Fruit fly (Drosophila melanogaster) whole organism, embryonic: ENCODE results near the gene CstF50.
A peak's percentile ranks its signal among the peaks of the same experiment; 100 is the strongest.

Experiments
- CG12219 ChIP-seq: fragments of 200-800 bp; sonication (Bioruptor generic); optimal IDR thresholded peaks from 3 replicates; lab custom pipeline; 2018; ENCODE audit warnings: missing biosample characterization, mild to moderate bottlenecking, missing genetic modification characterization
- CG13123 ChIP-seq: fragments of 200-800 bp; sonication (Bioruptor generic); optimal IDR thresholded peaks from 2 replicates; lab custom pipeline; 2016; ENCODE audit warnings: missing biosample characterization, missing genetic modification characterization
- CG14710 ChIP-seq: fragments of 200-800 bp; sonication (Bioruptor generic); optimal IDR thresholded peaks from 3 replicates; lab custom pipeline; 2019; ENCODE audit warnings: missing biosample characterization, mild to moderate bottlenecking, missing genetic modification characterization, moderate library complexity
- CG1529 ChIP-seq: fragments of 200-800 bp; sonication (Bioruptor generic); optimal IDR thresholded peaks from 3 replicates; lab custom pipeline; 2018; ENCODE audit warnings: missing biosample characterization, missing genetic modification characterization
- CG15696 ChIP-seq: fragments of 200-800 bp; sonication (Bioruptor generic); optimal IDR thresholded peaks from 2 replicates; lab custom pipeline; 2019; ENCODE audit warnings: missing biosample characterization, mild to moderate bottlenecking, missing genetic modification characterization, moderate library complexity
- CG16815 ChIP-seq: fragments of 200-800 bp; sonication (Bioruptor generic); optimal IDR thresholded peaks from 3 replicates; lab custom pipeline; 2017; ENCODE audit warnings: missing biosample characterization, mild to moderate bottlenecking, missing genetic modification characterization
- CG17912 ChIP-seq: fragments of 200-800 bp; sonication (Bioruptor generic); optimal IDR thresholded peaks from 2 replicates; lab custom pipeline; 2018; ENCODE audit warnings: missing biosample characterization, mild to moderate bottlenecking, missing genetic modification characterization
- CG18262 ChIP-seq: fragments of 200-800 bp; optimal IDR thresholded peaks from 3 replicates; lab custom pipeline; 2019; ENCODE audit warnings: missing biosample characterization, mild to moderate bottlenecking, missing genetic modification characterization, moderate library complexity
- CG2199 ChIP-seq: fragments of 200-800 bp; sonication (Bioruptor generic); IDR thresholded peaks from 3 replicates; pipeline ENCODE4 v1.3.6; 2022; ENCODE audit warnings: missing biosample characterization, missing genetic modification characterization
- CG2712 ChIP-seq: fragments of 200-800 bp; optimal IDR thresholded peaks from 3 replicates; lab custom pipeline; 2019; ENCODE audit warnings: missing biosample characterization, mild to moderate bottlenecking, missing genetic modification characterization, moderate library complexity
- CG30403 ChIP-seq: fragments of 200-800 bp; sonication (Bioruptor generic); optimal IDR thresholded peaks from 3 replicates; lab custom pipeline; 2016; ENCODE audit warnings: missing biosample characterization, missing genetic modification characterization
- CG30431 ChIP-seq: fragments of 200-800 bp; sonication (Bioruptor generic); optimal IDR thresholded peaks from 2 replicates; lab custom pipeline; 2017; ENCODE audit warnings: missing biosample characterization, missing genetic modification characterization
- CG33213 ChIP-seq: fragments of 200-800 bp; sonication (Bioruptor generic); optimal IDR thresholded peaks from 3 replicates; lab custom pipeline; 2016; ENCODE audit warnings: missing biosample characterization, missing genetic modification characterization
- CG4617 ChIP-seq: fragments of 200-800 bp; sonication (Bioruptor generic); optimal IDR thresholded peaks from 3 replicates; lab custom pipeline; 2016; ENCODE audit warnings: missing biosample characterization, missing genetic modification characterization, borderline replicate concordance
- CG6689 ChIP-seq: fragments of 200-800 bp; sonication (Bioruptor generic); IDR thresholded peaks from 2 replicates; pipeline ENCODE4 v1.3.6; 2022; ENCODE audit warnings: missing biosample characterization, missing genetic modification characterization
- CG6813 ChIP-seq: fragments of 200-800 bp; sonication (Bioruptor generic); optimal IDR thresholded peaks from 2 replicates; lab custom pipeline; 2017; ENCODE audit warnings: missing biosample characterization, missing genetic modification characterization, mild to moderate bottlenecking, moderate library complexity, missing genetic modification reagents
- CG7556 ChIP-seq: fragments of 200-800 bp; sonication (Bioruptor generic); optimal IDR thresholded peaks from 2 replicates; lab custom pipeline; 2017; ENCODE audit warnings: missing biosample characterization, mild to moderate bottlenecking, missing genetic modification characterization
- CG7839 ChIP-seq: fragments of 200-800 bp; sonication (Bioruptor generic); optimal IDR thresholded peaks from 3 replicates; lab custom pipeline; 2018; ENCODE audit warnings: missing biosample characterization, mild to moderate bottlenecking, missing genetic modification characterization, moderate library complexity
- CG8290 ChIP-seq, 3 experiments: fragments of 200-800 bp; sonication (Bioruptor generic); optimal IDR thresholded peaks; 2 replicates each; lab custom pipeline; 2016 to 2019; ENCODE audit warnings: missing biosample characterization in 3 of 3, missing genetic modification characterization in 3 of 3, mild to moderate bottlenecking in 2 of 3, moderate library complexity in 1 of 3
- CG8359 ChIP-seq: fragments of 200-800 bp; sonication (Bioruptor generic); optimal IDR thresholded peaks from 2 replicates; lab custom pipeline; 2017; ENCODE audit warnings: missing biosample characterization, mild to moderate bottlenecking, missing genetic modification characterization, borderline replicate concordance
- CG8765 ChIP-seq: fragments of 200-800 bp; sonication (Bioruptor generic); IDR thresholded peaks from 2 replicates; pipeline ENCODE4 v1.3.6; 2022; ENCODE audit warnings: missing biosample characterization, missing genetic modification characterization
- CG8924 ChIP-seq: fragments of 200-800 bp; optimal IDR thresholded peaks from 3 replicates; lab custom pipeline; 2019; ENCODE audit warnings: missing biosample characterization, mild to moderate bottlenecking, missing genetic modification characterization, moderate library complexity
- CG9727 ChIP-seq: fragments of 200-800 bp; sonication (Bioruptor generic); optimal IDR thresholded peaks from 3 replicates; lab custom pipeline; 2017; ENCODE audit warnings: missing biosample characterization, mild to moderate bottlenecking, missing genetic modification characterization
- Chrac-16 ChIP-seq: fragments of 200-800 bp; sonication (Bioruptor generic); optimal IDR thresholded peaks from 3 replicates; lab custom pipeline; 2016; ENCODE audit warnings: missing biosample characterization, missing genetic modification characterization
- Elba2 ChIP-seq: fragments of 200-800 bp; sonication (Bioruptor generic); optimal IDR thresholded peaks from 3 replicates; lab custom pipeline; 2016; ENCODE audit warnings: missing biosample characterization, missing genetic modification characterization
- MESR4 ChIP-seq: fragments of 200-800 bp; sonication (Bioruptor generic); optimal IDR thresholded peaks from 2 replicates; lab custom pipeline; 2018; ENCODE audit warnings: missing biosample characterization, mild to moderate bottlenecking, missing genetic modification characterization, moderate library complexity
- Neu2 ChIP-seq: fragments of 200-800 bp; sonication (Bioruptor generic); optimal IDR thresholded peaks from 3 replicates; lab custom pipeline; 2016; ENCODE audit warnings: missing biosample characterization, missing genetic modification characterization, borderline replicate concordance
- Rfx ChIP-seq: fragments of 200-800 bp; sonication (Bioruptor generic); IDR thresholded peaks from 2 replicates; pipeline ENCODE4 v1.3.6; 2022; ENCODE audit warnings: missing biosample characterization, missing genetic modification characterization
- Sin3A ChIP-seq: fragments of >200 bp; optimal IDR thresholded peaks from 2 replicates; lab custom pipeline; 2018
- Ssrp ChIP-seq: fragments of 200-800 bp; sonication (Bioruptor generic); optimal IDR thresholded peaks from 2 replicates; lab custom pipeline; 2018; ENCODE audit warnings: missing biosample characterization, mild to moderate bottlenecking, missing genetic modification characterization, moderate library complexity
- Usf ChIP-seq: fragments of 200-800 bp; sonication (Bioruptor generic); optimal IDR thresholded peaks from 2 replicates; lab custom pipeline; 2017; ENCODE audit warnings: missing genotype, missing biosample characterization, missing genetic modification characterization
- br ChIP-seq: fragments of >200 bp; optimal IDR thresholded peaks from 2 replicates; lab custom pipeline; 2017
- dmrt11E ChIP-seq: fragments of 200-800 bp; sonication (Bioruptor generic); optimal IDR thresholded peaks from 3 replicates; lab custom pipeline; 2018; ENCODE audit warnings: missing biosample characterization, mild to moderate bottlenecking, missing genetic modification characterization, moderate library complexity
- dysf ChIP-seq: fragments of 200-800 bp; sonication (Bioruptor generic); IDR thresholded peaks from 3 replicates; pipeline ENCODE4 v1.3.6; 2022; ENCODE audit warnings: missing biosample characterization, missing genetic modification characterization
- emc ChIP-seq: fragments of 200-800 bp; sonication (Bioruptor generic); optimal IDR thresholded peaks from 2 replicates; lab custom pipeline; 2016; ENCODE audit warnings: missing biosample characterization, missing genetic modification characterization
- gem ChIP-seq: fragments of 200-800 bp; sonication (Bioruptor generic); optimal IDR thresholded peaks from 2 replicates; lab custom pipeline; 2019; ENCODE audit warnings: missing biosample characterization, mild to moderate bottlenecking, missing genetic modification characterization, moderate library complexity
- lov ChIP-seq, 2 experiments: fragments of 200-800 bp in 1 of 2; fragments of >200 bp in 1 of 2; sonication (Bioruptor generic) in 1 of 2; IDR thresholded peaks in 1 of 2; optimal IDR thresholded peaks in 1 of 2; 2 replicates in 1 of 2; 3 replicates in 1 of 2; pipeline versions ENCODE4 v1.3.6 to Lab custom; 2017 to 2022; ENCODE audit warnings: missing biosample characterization in 1 of 2, missing genetic modification characterization in 1 of 2
- nerfin-2 ChIP-seq: fragments of 200-800 bp; sonication (Bioruptor generic); IDR thresholded peaks from 2 replicates; pipeline ENCODE4 v1.3.6; 2022; ENCODE audit warnings: missing biosample characterization, missing genetic modification characterization; ENCODE audit not compliant: partially characterized antibody
- phol ChIP-seq: fragments of 200-800 bp; sonication (Bioruptor generic); optimal IDR thresholded peaks from 3 replicates; lab custom pipeline; 2018; ENCODE audit warnings: missing biosample characterization, mild to moderate bottlenecking, missing genetic modification characterization, moderate library complexity
- row ChIP-seq: fragments of 200-800 bp; sonication (Bioruptor generic); IDR thresholded peaks from 3 replicates; pipeline ENCODE4 v1.3.6; 2022; ENCODE audit warnings: missing biosample characterization, missing genetic modification characterization
- sens ChIP-seq: fragments of 200-800 bp; sonication (Bioruptor generic); peaks from one replicate; lab custom pipeline; 2016; ENCODE audit warnings: missing biosample characterization, missing genetic modification characterization
- stwl ChIP-seq: fragments of 200-800 bp; sonication (Bioruptor generic); optimal IDR thresholded peaks from 3 replicates; lab custom pipeline; 2018; ENCODE audit warnings: missing biosample characterization, mild to moderate bottlenecking, missing genetic modification characterization, moderate library complexity
- tin ChIP-seq: fragments of 200-800 bp; sonication (Bioruptor generic); optimal IDR thresholded peaks from 3 replicates; lab custom pipeline; 2016; ENCODE audit warnings: missing biosample characterization, missing genetic modification characterization
- trem ChIP-seq: fragments of 200-800 bp; optimal IDR thresholded peaks from 3 replicates; lab custom pipeline; 2019; ENCODE audit warnings: missing biosample characterization, mild to moderate bottlenecking, missing genetic modification characterization, moderate library complexity
- twi ChIP-seq: fragments of 200-800 bp; optimal IDR thresholded peaks from 2 replicates; lab custom pipeline; 2019; ENCODE audit warnings: missing biosample characterization, mild to moderate bottlenecking, missing genetic modification characterization, moderate library complexity

Gene CstF50

DNA sequence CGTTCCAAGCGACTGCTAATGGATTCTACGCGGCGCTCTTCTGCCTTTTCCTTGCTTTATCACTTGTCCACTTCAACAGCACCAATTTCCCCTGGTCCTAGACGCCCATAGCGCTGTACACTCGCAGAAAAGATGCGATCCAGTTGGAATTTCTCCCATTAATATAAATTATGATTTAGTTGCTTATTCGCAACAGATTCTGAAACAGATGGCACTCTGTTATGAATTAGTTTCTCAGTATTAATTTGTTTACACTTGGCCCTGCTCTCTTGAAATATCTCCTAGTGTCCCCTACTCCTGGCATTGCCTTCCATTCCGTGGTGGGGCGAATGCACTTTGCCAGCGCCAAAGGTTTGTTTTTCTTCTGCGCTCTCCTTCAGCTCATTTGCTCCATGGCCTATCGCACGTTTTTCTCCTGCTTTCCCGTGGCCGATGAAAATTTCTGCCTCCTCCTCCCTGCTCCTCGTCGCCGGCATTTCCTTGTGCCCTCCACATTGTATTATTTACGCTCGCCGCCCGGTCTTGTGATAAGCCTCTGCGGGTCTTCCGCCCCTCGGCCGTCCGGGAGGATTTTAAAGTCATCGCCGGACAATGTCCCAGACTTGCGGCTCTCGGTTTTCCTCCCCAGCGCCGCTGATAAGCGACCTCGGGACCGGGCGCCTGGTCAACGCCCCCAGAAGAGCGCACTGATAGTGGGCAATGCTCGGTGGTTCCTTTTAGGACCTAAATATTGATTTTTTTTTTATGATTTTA lies 30.4 kb downstream of the CstF50 start (continued):
- TF ChIP-seq CG4617 (GFP tag; lab: Kevin White, UChicago): no peak
- no peak for TF ChIP-seq CG33213
- peak; percentile 62 for TF ChIP-seq CG9727 (GFP tag; lab: Kevin White, UChicago)
- TF ChIP-seq sens (GFP tag; lab: Kevin White, UChicago): peak; percentile 77
- TF ChIP-seq MESR4 (GFP tag; lab: Kevin White, UChicago): no peak
- TF ChIP-seq CG6689 (GFP tag; lab: Robert Waterston, UW): peak; percentile 63
- TF ChIP-seq row: 0 out of 3 replicates have a peak, but pooled peaks have one; percentile 9
- TF ChIP-seq trem (tag; lab: Kevin White, UChicago): peak; percentile 35
- TF ChIP-seq br (lab: Kevin White, UChicago): no peak
- peak; percentile 80 for TF ChIP-seq dmrt11E (tag; lab: Kevin White, UChicago)
- peak; percentile 54 for TF ChIP-seq tin (GFP tag; lab: Kevin White, UChicago)
- no peak for TF ChIP-seq CG2199 (GFP tag; lab: Robert Waterston, UW)
- TF ChIP-seq CG18262 (tag; lab: Kevin White, UChicago): peak; percentile 75

DNA sequence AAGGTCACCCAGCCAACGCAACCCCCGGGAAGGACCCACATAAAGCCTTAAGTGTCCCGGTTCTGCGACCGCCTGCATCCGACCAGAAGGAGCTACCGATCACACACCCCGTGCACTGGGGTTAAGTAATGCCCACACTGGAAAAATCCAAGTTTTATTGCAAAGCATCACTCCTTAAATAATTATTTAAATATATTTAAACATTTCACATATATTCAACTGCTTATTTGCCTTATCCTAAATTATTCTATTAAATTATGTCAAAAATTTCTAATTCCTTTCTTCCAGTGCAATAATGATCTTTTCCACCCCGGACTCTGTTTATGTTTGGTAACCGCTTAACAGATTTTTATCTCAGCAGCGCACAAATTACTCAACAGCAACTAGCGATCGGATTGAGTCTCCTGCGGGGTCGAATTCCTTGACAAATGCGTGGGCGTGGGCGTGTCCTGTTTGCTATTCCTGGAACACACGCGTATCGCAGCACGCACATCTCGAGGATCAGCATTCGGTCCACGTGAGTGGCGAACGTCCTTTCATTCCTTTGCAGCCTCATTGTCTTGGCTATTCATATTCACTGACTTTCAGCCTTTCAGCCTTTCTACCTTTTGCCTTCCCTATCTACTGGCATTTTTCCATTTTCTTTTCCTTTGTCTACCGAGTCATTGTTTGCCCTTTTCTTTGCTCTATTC lies 32.1 kb downstream of the CstF50 start:
- TF ChIP-seq Rfx (GFP tag; lab: Robert Waterston, UW): no peak
- TF ChIP-seq CG13123: peak; percentile 7
- peak; percentile 48 for TF ChIP-seq CG7556
- peak; percentile 44 for TF ChIP-seq CG30431 (GFP tag; lab: Kevin White, UChicago)
- TF ChIP-seq CG7839: peak; percentile 50
- peak; percentile 79 for TF ChIP-seq gem (tag; lab: Kevin White, UChicago)
- TF ChIP-seq CG15696 (tag; lab: Kevin White, UChicago): peak; percentile 97
- peak; percentile 76 for TF ChIP-seq CG16815 (GFP tag; lab: Kevin White, UChicago)
- TF ChIP-seq Usf (GFP tag; lab: Kevin White, UChicago): peak; percentile 32
- TF ChIP-seq dysf (GFP tag; lab: Robert Waterston, UW): 0 out of 3 replicates have a peak, but pooled peaks have one; percentile 20
- peak; percentile 6 for TF ChIP-seq CG12219 (GFP tag; lab: Kevin White, UChicago)
- peak; percentile 22 for TF ChIP-seq CG6813 (GFP tag; lab: Kevin White, UChicago)
- TF ChIP-seq Chrac-16 (GFP tag; lab: Kevin White, UChicago): peak; percentile 59
- peak; percentile 11 for TF ChIP-seq CG1529 (GFP tag; lab: Kevin White, UChicago)
- no peak for TF ChIP-seq emc (GFP tag; lab: Kevin White, UChicago)
- TF ChIP-seq lov (optimal IDR thresholded peaks at IDR 0.05; lab: Kevin White, UChicago): no peak
- peak; percentile 75; the same call in 2 of the 3 replicates for TF ChIP-seq lov (GFP tag; IDR thresholded peaks at IDR 0.05; lab: Robert Waterston, UW)
- peak; percentile 62 for TF ChIP-seq CG6689 (GFP tag; lab: Robert Waterston, UW)
- TF ChIP-seq stwl (tag; lab: Kevin White, UChicago): peak; percentile 50
- TF ChIP-seq Elba2: peak; percentile 36
- TF ChIP-seq CG8359 (GFP tag; lab: Kevin White, UChicago): peak; percentile 20
- peak; percentile 52 for TF ChIP-seq twi
- peak; percentile 70 for TF ChIP-seq CG8924 (tag; lab: Kevin White, UChicago)
- TF ChIP-seq Ssrp (tag; lab: Kevin White, UChicago): peak; percentile 51
- TF ChIP-seq CG8765: peak; percentile 73; the same call in 1 of the 2 replicates
- peak; percentile 88 for TF ChIP-seq CG2712
- TF ChIP-seq CG9727 (GFP tag; lab: Kevin White, UChicago): peak; percentile 91
- TF ChIP-seq nerfin-2 (GFP tag; lab: Robert Waterston, UW): no peak
- peak; percentile 76 for TF ChIP-seq CG14710 (tag; lab: Kevin White, UChicago)
- TF ChIP-seq CG17912: no peak
- TF ChIP-seq Sin3A: no peak
- TF ChIP-seq Neu2 (GFP tag; lab: Kevin White, UChicago): no peak
- peak; percentile 28 for TF ChIP-seq CG30403
- peak; percentile 39 for TF ChIP-seq tin (GFP tag; lab: Kevin White, UChicago)
- TF ChIP-seq phol (tag; lab: Kevin White, UChicago): peak; percentile 69
- TF ChIP-seq CG8290 (GFP tag; optimal IDR thresholded peaks at IDR 0.05; lab: Kevin White, UChicago): peak; percentile 13
- TF ChIP-seq CG8290 (tag; optimal IDR thresholded peaks at IDR 0.05; lab: Kevin White, UChicago): no peak
